Worm (Caenorhabditis elegans) whole organism, L4 larva: ENCODE results near the gene T27A10.5.
A peak's percentile ranks its signal among the peaks of the same experiment; 100 is the strongest.

ENCODE experiments used
- F37D6.2 ChIP-seq: sonication (generic microtip); optimal IDR thresholded peaks from 2 replicates; lab custom pipeline; 2016; ENCODE audit warnings: mild to moderate bottlenecking, missing genetic modification characterization, missing compliant biosample characterization
- F49E8.2 ChIP-seq: sonication (generic microtip); optimal IDR thresholded peaks from 2 replicates; lab custom pipeline; 2016; ENCODE audit warnings: missing compliant biosample characterization, mild to moderate bottlenecking, missing genetic modification characterization, borderline replicate concordance
- Y75B8A.6 ChIP-seq: fragments of 200-800 bp; sonication (Bioruptor generic); IDR thresholded peaks from 2 replicates; pipeline ENCODE4 v1.3.6; 2022; ENCODE audit warnings: missing genetic modification reagents, missing genetic modification characterization, missing compliant biosample characterization
- aha-1 ChIP-seq: fragments of 150-350 bp; peaks from one replicate; lab custom pipeline; 2014; ENCODE audit warnings: missing biosample characterization, missing genetic modification characterization
- ama-1 ChIP-seq: fragments of 150-350 bp; optimal IDR thresholded peaks from 2 replicates; lab custom pipeline; 2014; ENCODE audit warnings: inconsistent platforms, mixed read lengths
- attf-4 ChIP-seq: sonication (generic microtip); optimal IDR thresholded peaks from 3 replicates; lab custom pipeline; 2017; ENCODE audit warnings: missing biosample characterization, missing genetic modification characterization
- ceh-62 ChIP-seq: sonication (generic microtip); optimal IDR thresholded peaks from 2 replicates; lab custom pipeline; 2017; ENCODE audit warnings: missing biosample characterization, missing genetic modification characterization
- ces-1 ChIP-seq: fragments of 150-350 bp; sonication (generic microtip); optimal IDR thresholded peaks from 4 replicates; lab custom pipeline; 2014; ENCODE audit warnings: missing biosample characterization, missing genetic modification reagents, missing genetic modification characterization
- cey-2 ChIP-seq: sonication (generic microtip); optimal IDR thresholded peaks from 3 replicates; lab custom pipeline; 2017; ENCODE audit warnings: missing genetic modification characterization, mild to moderate bottlenecking, missing compliant biosample characterization, antibody characterized with exemption, borderline replicate concordance; ENCODE audit not compliant: insufficient read depth
- daf-16 ChIP-seq, 3 experiments: sonication (generic microtip); optimal IDR thresholded peaks; 2 replicates each; lab custom pipeline; 2016 to 2017; ENCODE audit warnings: missing genetic modification characterization in 3 of 3, missing genetic modification reagents in 3 of 3, mild to moderate bottlenecking in 2 of 3, missing compliant biosample characterization in 2 of 3, missing biosample characterization in 1 of 3, moderate library complexity in 1 of 3
- dmd-6 ChIP-seq: fragments of 200-800 bp; sonication (Bioruptor generic); IDR thresholded peaks from 2 replicates; pipeline ENCODE4 v1.3.6; 2022; ENCODE audit warnings: missing genetic modification reagents, missing genetic modification characterization, missing compliant biosample characterization
- dpl-1 ChIP-seq: fragments of 150-350 bp; optimal IDR thresholded peaks from 2 replicates; lab custom pipeline; 2014; ENCODE audit warnings: missing biosample characterization, missing genetic modification reagents, missing genetic modification characterization
- dve-1 ChIP-seq: sonication (generic microtip); optimal IDR thresholded peaks from 2 replicates; lab custom pipeline; 2017; ENCODE audit warnings: antibody characterized with exemption, mild to moderate bottlenecking, missing genetic modification characterization, missing compliant biosample characterization; ENCODE audit not compliant: insufficient read depth
- hlh-11 ChIP-seq: fragments of 200-800 bp; sonication (Bioruptor generic); optimal IDR thresholded peaks from 2 replicates; lab custom pipeline; 2018; ENCODE audit warnings: mild to moderate bottlenecking, missing genetic modification characterization, missing compliant biosample characterization
- hlh-30 ChIP-seq: sonication (generic microtip); optimal IDR thresholded peaks from 2 replicates; lab custom pipeline; 2017; ENCODE audit warnings: antibody characterized with exemption, mild to moderate bottlenecking, missing genetic modification characterization, missing compliant biosample characterization; ENCODE audit not compliant: insufficient read depth
- lin-13 ChIP-seq: fragments of 150-350 bp; optimal IDR thresholded peaks from 2 replicates; lab custom pipeline; 2014; ENCODE audit warnings: missing biosample characterization, missing genetic modification reagents, missing genetic modification characterization
- lsy-2 ChIP-seq, 2 experiments: fragments of 150-350 bp in 1 of 2; sonication (generic microtip) in 1 of 2; optimal IDR thresholded peaks; 2 replicates each; lab custom pipeline; 2014 to 2017; ENCODE audit warnings: missing biosample characterization in 2 of 2, missing genetic modification characterization in 2 of 2
- madf-9 ChIP-seq: fragments of 200-800 bp; sonication (Bioruptor generic); conservative IDR thresholded peaks from 2 replicates; pipeline ENCODE4 v1.3.6; 2022; ENCODE audit warnings: missing genetic modification reagents, missing genetic modification characterization, missing compliant biosample characterization
- mep-1 ChIP-seq: fragments of 150-350 bp; sonication (generic microtip); optimal IDR thresholded peaks from 3 replicates; lab custom pipeline; 2014; ENCODE audit warnings: missing biosample characterization, missing genetic modification characterization
- mes-2 ChIP-seq: sonication (generic microtip); optimal IDR thresholded peaks from 2 replicates; lab custom pipeline; 2016; ENCODE audit warnings: missing genotype, mild to moderate bottlenecking, missing genetic modification characterization, missing compliant biosample characterization; ENCODE audit not compliant: poor library complexity, severe bottlenecking
- mxl-3 ChIP-seq: fragments of 200-800 bp; sonication (Bioruptor generic); optimal IDR thresholded peaks from 2 replicates; lab custom pipeline; 2018; ENCODE audit warnings: mild to moderate bottlenecking, missing genetic modification characterization, missing compliant biosample characterization
- nhr-102 ChIP-seq: sonication (generic microtip); optimal IDR thresholded peaks from 2 replicates; lab custom pipeline; 2016; ENCODE audit warnings: mild to moderate bottlenecking, missing genetic modification characterization, moderate library complexity, missing compliant biosample characterization
- nhr-42 ChIP-seq: fragments of 200-800 bp; sonication (Bioruptor generic); IDR thresholded peaks from 2 replicates; pipeline ENCODE4 v1.3.6; 2022; ENCODE audit warnings: missing genetic modification characterization, missing compliant biosample characterization
- nhr-77 ChIP-seq: fragments of 150-350 bp; optimal IDR thresholded peaks from 2 replicates; lab custom pipeline; 2014; ENCODE audit warnings: missing biosample characterization, missing genetic modification characterization
- pha-4 ChIP-seq, 2 experiments: fragments of 150-350 bp in 1 of 2; fragments of 200-800 bp in 1 of 2; sonication (Bioruptor generic) in 1 of 2; IDR thresholded peaks in 1 of 2; optimal IDR thresholded peaks in 1 of 2; 2 replicates each; pipeline versions ENCODE4 v1.3.6 to Lab custom; 2014 to 2022; ENCODE audit warnings: missing genetic modification characterization in 2 of 2, missing genetic modification reagents in 2 of 2, missing biosample characterization in 1 of 2, missing compliant biosample characterization in 1 of 2
- php-3 ChIP-seq: fragments of 200-800 bp; sonication (Bioruptor generic); IDR thresholded peaks from 2 replicates; pipeline ENCODE4 v1.3.6; 2022; ENCODE audit warnings: missing genetic modification reagents, missing genetic modification characterization, missing compliant biosample characterization
- pqm-1 ChIP-seq: sonication (generic microtip); optimal IDR thresholded peaks from 2 replicates; lab custom pipeline; 2017; ENCODE audit warnings: missing biosample characterization, missing genetic modification characterization
- saeg-2 ChIP-seq: fragments of 200-800 bp; sonication (Bioruptor generic); IDR thresholded peaks from 2 replicates; pipeline ENCODE4 v1.3.6; 2022; ENCODE audit warnings: missing genetic modification reagents, missing genetic modification characterization, missing compliant biosample characterization
- set-16 ChIP-seq: fragments of 200-800 bp; sonication (Bioruptor generic); IDR thresholded peaks from 2 replicates; pipeline ENCODE4 v1.3.6; 2022; ENCODE audit warnings: missing genetic modification reagents, missing genetic modification characterization, missing compliant biosample characterization
- snpc-4 ChIP-seq: fragments of 150-350 bp; optimal IDR thresholded peaks from 2 replicates; lab custom pipeline; 2014; ENCODE audit warnings: missing biosample characterization, missing genetic modification characterization
- spr-1 ChIP-seq: sonication (generic microtip); optimal IDR thresholded peaks from 2 replicates; lab custom pipeline; 2016; ENCODE audit warnings: mild to moderate bottlenecking, missing genetic modification characterization, missing compliant biosample characterization
- tra-1 ChIP-seq: fragments of 200-800 bp; sonication (Bioruptor generic); IDR thresholded peaks from 2 replicates; pipeline ENCODE4 v1.3.6; 2022; ENCODE audit warnings: missing genetic modification reagents, missing genetic modification characterization, missing compliant biosample characterization

The T27A10.5 gene

DNA sequence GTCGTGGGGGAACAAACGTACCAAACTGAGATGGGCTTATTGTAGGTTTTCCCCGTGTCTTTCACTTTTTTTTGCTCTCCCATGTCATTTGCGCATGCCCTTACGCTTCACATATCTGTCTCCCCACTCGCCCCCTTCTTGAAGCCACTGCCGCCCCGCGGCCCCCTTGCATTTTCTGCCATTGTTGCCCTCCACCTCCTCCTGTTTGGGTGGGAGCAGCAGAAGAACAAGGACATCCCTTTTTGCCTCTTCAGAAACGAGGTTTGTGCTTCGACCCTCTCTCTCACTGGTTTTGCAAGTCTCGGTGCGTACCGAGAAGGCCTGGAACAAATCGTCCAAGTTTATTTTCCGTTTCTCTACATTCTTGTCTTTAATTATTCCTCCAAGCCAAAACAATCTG is 19.3 kb downstream of the T27A10.5 start:
- TF ChIP-seq nhr-77 (tag; lab: Kevin White, UChicago) (no peak), set-16 (GFP tag; lab: Robert Waterston, UW) (peak; percentile 64)

DNA sequence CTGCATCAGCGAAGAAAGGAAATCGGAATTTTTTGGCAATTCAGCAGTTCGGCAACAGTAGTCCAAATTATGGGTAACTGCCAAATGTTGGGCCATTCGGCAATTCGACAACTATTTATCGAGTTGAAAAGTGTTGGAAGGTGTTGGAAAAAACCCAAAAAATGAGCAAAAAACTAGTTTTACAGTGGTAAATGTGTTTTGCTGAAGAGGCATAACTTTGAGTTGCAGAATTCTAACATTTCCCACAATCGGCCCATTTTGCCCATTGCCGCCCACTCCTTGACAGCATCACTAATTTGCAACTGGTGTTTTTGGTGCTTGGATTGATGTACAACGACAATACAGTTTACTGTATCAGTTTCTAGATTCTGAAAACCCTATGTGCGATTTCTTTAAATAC is 19.7 kb downstream of the T27A10.5 start:
- TF ChIP-seq lsy-2 (tag; optimal IDR thresholded peaks at IDR 0.05; lab: Kevin White, UChicago) (no peak), set-16 (GFP tag; lab: Robert Waterston, UW) (no peak), nhr-42 (GFP tag; lab: Robert Waterston, UW) (no peak), aha-1 (tag; lab: Kevin White, UChicago) (peak; percentile 85), cey-2 (tag; lab: Kevin White, UChicago) (no peak), nhr-102 (tag; lab: Kevin White, UChicago) (no peak)
- TF ChIP-seq, all 104 proteins: peak for 1

DNA sequence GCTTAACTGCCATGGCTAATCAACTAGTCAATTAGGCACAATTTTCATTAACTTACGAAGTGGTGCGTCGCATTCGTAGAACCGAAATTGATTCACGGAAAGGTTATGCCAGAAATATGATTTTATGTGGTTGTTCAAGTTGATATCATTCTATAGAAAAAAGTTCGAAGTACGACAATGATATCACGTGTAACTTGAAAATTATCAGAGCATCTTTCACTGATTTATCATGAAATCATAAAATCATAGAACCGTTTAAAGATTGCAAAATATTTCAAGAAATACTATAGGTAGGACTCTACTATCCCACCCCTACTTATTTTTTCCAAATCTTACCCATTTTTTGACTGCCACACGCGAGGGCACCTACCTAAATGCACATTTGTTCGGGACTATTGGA is 20.4 kb downstream of the T27A10.5 start:
- TF ChIP-seq aha-1 (tag; lab: Kevin White, UChicago), result peak; percentile 16
- TF ChIP-seq attf-4 (tag; lab: Kevin White, UChicago), result no peak
- TF ChIP-seq dve-1 (tag; lab: Kevin White, UChicago), result peak; percentile 41
- TF ChIP-seq F37D6.2, result no peak
- TF ChIP-seq F49E8.2 (tag; lab: Kevin White, UChicago), result no peak
- TF ChIP-seq pha-4 (GFP tag; IDR thresholded peaks at IDR 0.05; lab: Robert Waterston, UW), result no peak
- TF ChIP-seq pha-4 (tag; optimal IDR thresholded peaks at IDR 0.05; lab: Kevin White, UChicago), result no peak
- no peak for TF ChIP-seq Y75B8A.6 (GFP tag; lab: Robert Waterston, UW)
- no peak for TF ChIP-seq ama-1
- no peak for TF ChIP-seq saeg-2
- peak; percentile 30 for TF ChIP-seq pqm-1 (tag; lab: Kevin White, UChicago)
- 0 out of 2 replicates have a peak, but pooled peaks have one; percentile 37 for TF ChIP-seq php-3
- TF ChIP-seq dpl-1 (GFP tag; lab: Kevin White, UChicago), result no peak
- TF ChIP-seq daf-16 (GFP tag; optimal IDR thresholded peaks at IDR 0.05; lab: Kevin White, UChicago), result no peak
- peak; percentile 31 for TF ChIP-seq daf-16 (tag; optimal IDR thresholded peaks at IDR 0.05; lab: Kevin White, UChicago)
- TF ChIP-seq mep-1, result peak; percentile 1
- TF ChIP-seq madf-9, result no peak
- TF ChIP-seq hlh-11, result peak; percentile 6
- TF ChIP-seq ceh-62 (tag; lab: Kevin White, UChicago), result no peak
- no peak for TF ChIP-seq mxl-3 (GFP tag; lab: Kevin White, UChicago)
- no peak for TF ChIP-seq snpc-4 (tag; lab: Kevin White, UChicago)
- peak; percentile 47; the same call in 1 of the 2 replicates for TF ChIP-seq dmd-6

DNA sequence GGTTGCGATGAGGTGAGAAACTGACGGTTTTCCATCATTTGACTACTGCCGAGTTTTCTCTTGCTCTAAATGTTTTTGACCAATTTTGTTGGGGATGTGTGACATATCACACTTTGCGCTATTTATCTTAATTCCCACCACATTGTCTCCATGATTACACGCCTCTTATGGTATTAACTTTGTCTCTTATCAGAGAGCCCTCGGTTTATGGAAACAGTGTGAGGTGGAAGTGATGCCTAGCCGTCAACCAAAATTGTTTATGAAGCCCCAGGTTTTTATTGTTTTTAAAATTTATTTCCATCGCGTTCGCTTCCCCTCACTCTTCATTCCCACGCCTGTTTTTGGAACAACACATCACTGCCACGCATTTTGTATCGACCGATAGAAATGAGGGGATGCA is 22.2 kb downstream of the T27A10.5 start:
- TF ChIP-seq mes-2 (tag; lab: Kevin White, UChicago) (peak; percentile 31), ces-1 (GFP tag; lab: Kevin White, UChicago) (no peak), nhr-102 (tag; lab: Kevin White, UChicago) (no peak), tra-1 (GFP tag; lab: Robert Waterston, UW) (peak; percentile 71), hlh-30 (peak; percentile 5), nhr-42 (GFP tag; lab: Robert Waterston, UW) (no peak), daf-16 (GFP tag; optimal IDR thresholded peaks at IDR 0.05; lab: Kevin White, UChicago) (no peak), daf-16 (tag; optimal IDR thresholded peaks at IDR 0.05; lab: Kevin White, UChicago) (peak; percentile 88), lin-13 (GFP tag; lab: Kevin White, UChicago) (no peak), dmd-6 (peak; percentile 30; the same call in 1 of the 2 replicates), hlh-11 (peak; percentile 33), spr-1 (tag; lab: Kevin White, UChicago) (no peak), pha-4 (GFP tag; IDR thresholded peaks at IDR 0.05; lab: Robert Waterston, UW) (0 out of 2 replicates have a peak, but pooled peaks have one; percentile 40), pha-4 (tag; optimal IDR thresholded peaks at IDR 0.05; lab: Kevin White, UChicago) (no peak), dve-1 (tag; lab: Kevin White, UChicago) (peak; percentile 11)
